Worm (Caenorhabditis elegans): Measurements from ENCODE around the gene gsnl-1.

gsnl-1 gene

ce11 chrV:9544176-9544632, 47.4 kb downstream of the gsnl-1 start, which contains the start of gene mdf-1 (continued):
- TF ChIP-seq Y56A3A.18 (GFP tag; IDR thresholded peaks at IDR 0.05), result no peak
- no peak for TF ChIP-seq Y95B8A.8 (GFP tag; IDR thresholded peaks at IDR 0.05)
- no peak for TF ChIP-seq ztf-6 (GFP tag; IDR thresholded peaks at IDR 0.05)
- peak; percentile 74 for TF ChIP-seq lin-54 (GFP tag; optimal IDR thresholded peaks at IDR 0.05)
- TF ChIP-seq rec-8 (tag; optimal IDR thresholded peaks at IDR 0.05), result no peak
- no peak for TF ChIP-seq aptf-2 (GFP tag; conservative IDR thresholded peaks at IDR 0.05)
- TF ChIP-seq atf-7 (tag; optimal IDR thresholded peaks at IDR 0.05), result no peak
- no peak for TF ChIP-seq let-526 (GFP tag; IDR thresholded peaks at IDR 0.05)
- no peak for TF ChIP-seq mes-4 (tag; optimal IDR thresholded peaks at IDR 0.05)
- TF ChIP-seq let-607 (tag; optimal IDR thresholded peaks at IDR 0.05), result no peak
- no peak for TF ChIP-seq F49E8.2 (tag; optimal IDR thresholded peaks at IDR 0.05; ENCODE audit: insufficient read depth)
- TF ChIP-seq ztf-25 (GFP tag; IDR thresholded peaks at IDR 0.05), result no peak
- no peak for TF ChIP-seq unc-62 (GFP tag; optimal IDR thresholded peaks at IDR 0.05)
- no peak for TF ChIP-seq T07F8.4 (tag; optimal IDR thresholded peaks at IDR 0.05)
- no peak for TF ChIP-seq pbrm-1 (GFP tag; IDR thresholded peaks at IDR 0.05)
- TF ChIP-seq madf-8 (GFP tag; conservative IDR thresholded peaks at IDR 0.05), result no peak
- TF ChIP-seq F39B2.1 (GFP tag; IDR thresholded peaks at IDR 0.05), result no peak
- TF ChIP-seq lin-26 (GFP tag; IDR thresholded peaks at IDR 0.05), result no peak
- no peak; the same call in 1 of the 2 replicates for TF ChIP-seq B0336.3 (GFP tag; IDR thresholded peaks at IDR 0.05)
- peak; percentile 21 for TF ChIP-seq chd-7 (tag; optimal IDR thresholded peaks at IDR 0.05)
- TF ChIP-seq B0035.1 (tag; optimal IDR thresholded peaks at IDR 0.05), result peak; percentile 10
- TF ChIP-seq bed-1 (GFP tag; IDR thresholded peaks at IDR 0.05), result no peak
- TF ChIP-seq lsl-1 (GFP tag; optimal IDR thresholded peaks at IDR 0.05), result no peak
- TF ChIP-seq attf-5 (GFP tag; optimal IDR thresholded peaks at IDR 0.05), result peak; percentile 45
- no peak for TF ChIP-seq snpc-4 (GFP tag; optimal IDR thresholded peaks at IDR 0.05)
- peak; percentile 1 to 75 (median 26) for TF ChIP-seq snpc-4 (tag; optimal IDR thresholded peaks at IDR 0.05)
- TF ChIP-seq attf-3 (GFP tag; conservative IDR thresholded peaks at IDR 0.05), result no peak
- TF ChIP-seq Y79H2A.3 (GFP tag; conservative IDR thresholded peaks at IDR 0.05), result no peak
- no peak for TF ChIP-seq egl-44 (GFP tag; IDR thresholded peaks at IDR 0.05)
- TF ChIP-seq F52B5.7 (tag; optimal IDR thresholded peaks at IDR 0.05), result no peak
- no peak for TF ChIP-seq lsy-27 (tag; optimal IDR thresholded peaks at IDR 0.05; ENCODE audit: borderline replicate concordance, insufficient read depth)
- TF ChIP-seq ceh-100 (GFP tag; IDR thresholded peaks at IDR 0.05), result 0 out of 2 replicates have a peak, but pooled peaks have one; percentile 17
- TF ChIP-seq repo-1 (tag; optimal IDR thresholded peaks at IDR 0.05), result peak; percentile 57
- no peak for TF ChIP-seq ztf-26 (tag; optimal IDR thresholded peaks at IDR 0.05)
- no peak for TF ChIP-seq xnd-1 (tag; optimal IDR thresholded peaks at IDR 0.05)
- peak; percentile 55 for TF ChIP-seq dpl-1 (GFP tag; optimal IDR thresholded peaks at IDR 0.05)
- no peak for TF ChIP-seq him-1 (tag; optimal IDR thresholded peaks at IDR 0.05)
- TF ChIP-seq ccch-3 (GFP tag; optimal IDR thresholded peaks at IDR 0.05), result no peak
- TF ChIP-seq ceh-58 (GFP tag; IDR thresholded peaks at IDR 0.05), result no peak
- TF ChIP-seq snpc-1.1 (tag; optimal IDR thresholded peaks at IDR 0.05; ENCODE audit: insufficient read depth), result no peak

Data from whole organism, young adult.